Worm (Caenorhabditis elegans) whole organism, L4 larva: Measurements from ENCODE around the gene C01G5.4.

ENCODE experiments used
- F44E2.7 ChIP-seq: fragments of 200-800 bp; sonication (Bioruptor generic); IDR thresholded peaks from 2 replicates; pipeline ENCODE4 v2.1.2; 2022; ENCODE audit warnings: missing genetic modification characterization, missing compliant biosample characterization
- R02D3.7 ChIP-seq: fragments of 150-350 bp; sonication (generic microtip); optimal IDR thresholded peaks from 3 replicates; lab custom pipeline; 2014; ENCODE audit warnings: missing biosample characterization, missing genetic modification characterization
- Y105C5A.15 ChIP-seq: fragments of 200-800 bp; sonication (Bioruptor generic); IDR thresholded peaks from 2 replicates; pipeline ENCODE4 v1.3.6; 2022; ENCODE audit warnings: missing genetic modification characterization, missing compliant biosample characterization
- Y75B8A.6 ChIP-seq: fragments of 200-800 bp; sonication (Bioruptor generic); IDR thresholded peaks from 2 replicates; pipeline ENCODE4 v1.3.6; 2022; ENCODE audit warnings: missing genetic modification reagents, missing genetic modification characterization, missing compliant biosample characterization
- aly-2 ChIP-seq: sonication (generic microtip); optimal IDR thresholded peaks from 2 replicates; lab custom pipeline; 2018; ENCODE audit warnings: missing biosample characterization, missing genetic modification characterization
- ama-1 ChIP-seq: fragments of 150-350 bp; optimal IDR thresholded peaks from 2 replicates; lab custom pipeline; 2014; ENCODE audit warnings: inconsistent platforms, mixed read lengths
- attf-4 ChIP-seq: sonication (generic microtip); optimal IDR thresholded peaks from 3 replicates; lab custom pipeline; 2017; ENCODE audit warnings: missing biosample characterization, missing genetic modification characterization
- ceh-20 ChIP-seq: fragments of 200-800 bp; sonication (Bioruptor generic); IDR thresholded peaks from 2 replicates; pipeline ENCODE4 v1.3.6; 2022; ENCODE audit warnings: missing genetic modification reagents, missing genetic modification characterization, missing compliant biosample characterization
- ceh-32 ChIP-seq: sonication (generic microtip); optimal IDR thresholded peaks from 2 replicates; lab custom pipeline; 2016; ENCODE audit warnings: mild to moderate bottlenecking, missing genetic modification characterization, missing compliant biosample characterization; ENCODE audit not compliant: poor library complexity
- ceh-62 ChIP-seq: sonication (generic microtip); optimal IDR thresholded peaks from 2 replicates; lab custom pipeline; 2017; ENCODE audit warnings: missing biosample characterization, missing genetic modification characterization
- daf-12 ChIP-seq: fragments of 150-350 bp; optimal IDR thresholded peaks from 2 replicates; lab custom pipeline; 2014; ENCODE audit warnings: missing biosample characterization, missing genetic modification reagents, missing genetic modification characterization
- daf-19 ChIP-seq: fragments of 200-800 bp; sonication (Bioruptor generic); conservative IDR thresholded peaks from 2 replicates; pipeline ENCODE4 v1.3.6; 2022; ENCODE audit warnings: missing genetic modification characterization, missing compliant biosample characterization
- daf-8 ChIP-seq: fragments of 200-800 bp; sonication (Bioruptor generic); IDR thresholded peaks from 2 replicates; pipeline ENCODE4 v1.3.6; 2022; ENCODE audit warnings: missing genetic modification characterization, missing compliant biosample characterization
- dmd-8 ChIP-seq: fragments of 200-800 bp; sonication (Bioruptor generic); IDR thresholded peaks from 2 replicates; pipeline ENCODE4 v1.3.6; 2022; ENCODE audit warnings: missing genetic modification characterization, missing compliant biosample characterization
- dve-1 ChIP-seq: sonication (generic microtip); optimal IDR thresholded peaks from 2 replicates; lab custom pipeline; 2017; ENCODE audit warnings: antibody characterized with exemption, mild to moderate bottlenecking, missing genetic modification characterization, missing compliant biosample characterization; ENCODE audit not compliant: insufficient read depth
- egl-43 ChIP-seq: fragments of 200-800 bp; sonication (Bioruptor generic); IDR thresholded peaks from 2 replicates; pipeline ENCODE4 v1.3.6; 2022; ENCODE audit warnings: missing genetic modification reagents, missing genetic modification characterization, missing compliant biosample characterization
- hif-1 ChIP-seq, 2 experiments: sonication (generic microtip); optimal IDR thresholded peaks; 2 replicates each; lab custom pipeline; 2016 to 2017; ENCODE audit warnings: missing compliant biosample characterization in 2 of 2, missing genetic modification characterization in 2 of 2, missing genetic modification reagents in 2 of 2, missing genotype in 2 of 2, mild to moderate bottlenecking in 1 of 2
- jun-1 ChIP-seq: fragments of 150-350 bp; optimal IDR thresholded peaks from 2 replicates; lab custom pipeline; 2014; ENCODE audit warnings: missing biosample characterization, missing genetic modification reagents, missing genetic modification characterization
- lim-7 ChIP-seq: fragments of 200-800 bp; sonication (Bioruptor generic); IDR thresholded peaks from 2 replicates; pipeline ENCODE4 v1.3.6; 2022; ENCODE audit warnings: missing genetic modification characterization, missing compliant biosample characterization
- lin-1 ChIP-seq: fragments of 200-800 bp; sonication (Bioruptor generic); IDR thresholded peaks from 2 replicates; pipeline ENCODE4 v1.3.6; 2022; ENCODE audit warnings: missing genetic modification reagents, missing genetic modification characterization, missing compliant biosample characterization
- lin-39 ChIP-seq: fragments of 150-350 bp; optimal IDR thresholded peaks from 2 replicates; lab custom pipeline; 2014; ENCODE audit warnings: missing biosample characterization, missing genetic modification reagents, missing genetic modification characterization
- mdl-1 ChIP-seq, 2 experiments: fragments of 150-350 bp in 1 of 2; sonication (generic microtip) in 1 of 2; optimal IDR thresholded peaks; 2 replicates each; lab custom pipeline; 2014 to 2017; ENCODE audit warnings: missing biosample characterization in 2 of 2, missing genetic modification characterization in 2 of 2
- mep-1 ChIP-seq: fragments of 150-350 bp; sonication (generic microtip); optimal IDR thresholded peaks from 3 replicates; lab custom pipeline; 2014; ENCODE audit warnings: missing biosample characterization, missing genetic modification characterization
- mxl-2 ChIP-seq: fragments of 200-800 bp; sonication (Bioruptor generic); conservative IDR thresholded peaks from 2 replicates; pipeline ENCODE4 v1.3.6; 2022; ENCODE audit warnings: missing genetic modification reagents, missing genetic modification characterization, missing compliant biosample characterization
- nhr-10 ChIP-seq: fragments of 150-350 bp; optimal IDR thresholded peaks from 2 replicates; lab custom pipeline; 2014; ENCODE audit warnings: missing biosample characterization, missing genetic modification characterization
- nhr-25 ChIP-seq: sonication (generic microtip); optimal IDR thresholded peaks from 2 replicates; lab custom pipeline; 2017; ENCODE audit warnings: missing genetic modification characterization, mild to moderate bottlenecking, missing compliant biosample characterization, antibody characterized with exemption, moderate library complexity, borderline replicate concordance; ENCODE audit not compliant: insufficient read depth
- nhr-6 ChIP-seq: fragments of 150-350 bp; optimal IDR thresholded peaks from 2 replicates; lab custom pipeline; 2014; ENCODE audit warnings: missing biosample characterization, missing genetic modification characterization
- nhr-77 ChIP-seq: fragments of 150-350 bp; optimal IDR thresholded peaks from 2 replicates; lab custom pipeline; 2014; ENCODE audit warnings: missing biosample characterization, missing genetic modification characterization
- sdz-12 ChIP-seq: fragments of 200-800 bp; sonication (Bioruptor generic); optimal IDR thresholded peaks from 2 replicates; lab custom pipeline; 2018; ENCODE audit warnings: mild to moderate bottlenecking, missing genetic modification characterization, missing compliant biosample characterization
- set-16 ChIP-seq: fragments of 200-800 bp; sonication (Bioruptor generic); IDR thresholded peaks from 2 replicates; pipeline ENCODE4 v1.3.6; 2022; ENCODE audit warnings: missing genetic modification reagents, missing genetic modification characterization, missing compliant biosample characterization
- skn-1 ChIP-seq: fragments of 150-350 bp; optimal IDR thresholded peaks from 2 replicates; lab custom pipeline; 2014; ENCODE audit warnings: missing biosample characterization, missing genetic modification characterization
- snpc-1.2 ChIP-seq: fragments of 200-800 bp; sonication (Bioruptor generic); IDR thresholded peaks from 2 replicates; pipeline ENCODE4 v1.3.6; 2022; ENCODE audit warnings: missing genetic modification reagents, missing genetic modification characterization, missing compliant biosample characterization
- snpc-4 ChIP-seq: fragments of 150-350 bp; optimal IDR thresholded peaks from 2 replicates; lab custom pipeline; 2014; ENCODE audit warnings: missing biosample characterization, missing genetic modification characterization
- spr-1 ChIP-seq: sonication (generic microtip); optimal IDR thresholded peaks from 2 replicates; lab custom pipeline; 2016; ENCODE audit warnings: mild to moderate bottlenecking, missing genetic modification characterization, missing compliant biosample characterization
- unc-62 ChIP-seq, 3 experiments: fragments of 150-350 bp in 1 of 3; sonication (generic microtip); optimal IDR thresholded peaks in 2 of 3; peaks in 1 of 3; 1 replicate in 1 of 3; 2 replicates in 2 of 3; lab custom pipeline; 2014 to 2017; ENCODE audit warnings: missing biosample characterization in 3 of 3, missing genetic modification characterization in 3 of 3, missing genetic modification reagents in 3 of 3, missing genotype in 1 of 3
- zag-1 ChIP-seq: fragments of 150-350 bp; optimal IDR thresholded peaks from 2 replicates; lab custom pipeline; 2014; ENCODE audit warnings: missing biosample characterization, missing genetic modification characterization
- zfp-2 ChIP-seq: sonication (generic microtip); optimal IDR thresholded peaks from 2 replicates; lab custom pipeline; 2016; ENCODE audit warnings: mild to moderate bottlenecking, missing genetic modification characterization, missing compliant biosample characterization
- zip-2 ChIP-seq: fragments of 150-350 bp; optimal IDR thresholded peaks from 2 replicates; lab custom pipeline; 2014; ENCODE audit warnings: missing biosample characterization, missing genetic modification characterization
- ztf-11 ChIP-seq: fragments of 150-350 bp; optimal IDR thresholded peaks from 2 replicates; lab custom pipeline; 2014; ENCODE audit warnings: missing biosample characterization, missing genetic modification characterization
- ztf-7 ChIP-seq: fragments of 150-350 bp; optimal IDR thresholded peaks from 2 replicates; lab custom pipeline; 2014; ENCODE audit warnings: missing biosample characterization, missing genetic modification characterization

C01G5.4 gene

DNA sequence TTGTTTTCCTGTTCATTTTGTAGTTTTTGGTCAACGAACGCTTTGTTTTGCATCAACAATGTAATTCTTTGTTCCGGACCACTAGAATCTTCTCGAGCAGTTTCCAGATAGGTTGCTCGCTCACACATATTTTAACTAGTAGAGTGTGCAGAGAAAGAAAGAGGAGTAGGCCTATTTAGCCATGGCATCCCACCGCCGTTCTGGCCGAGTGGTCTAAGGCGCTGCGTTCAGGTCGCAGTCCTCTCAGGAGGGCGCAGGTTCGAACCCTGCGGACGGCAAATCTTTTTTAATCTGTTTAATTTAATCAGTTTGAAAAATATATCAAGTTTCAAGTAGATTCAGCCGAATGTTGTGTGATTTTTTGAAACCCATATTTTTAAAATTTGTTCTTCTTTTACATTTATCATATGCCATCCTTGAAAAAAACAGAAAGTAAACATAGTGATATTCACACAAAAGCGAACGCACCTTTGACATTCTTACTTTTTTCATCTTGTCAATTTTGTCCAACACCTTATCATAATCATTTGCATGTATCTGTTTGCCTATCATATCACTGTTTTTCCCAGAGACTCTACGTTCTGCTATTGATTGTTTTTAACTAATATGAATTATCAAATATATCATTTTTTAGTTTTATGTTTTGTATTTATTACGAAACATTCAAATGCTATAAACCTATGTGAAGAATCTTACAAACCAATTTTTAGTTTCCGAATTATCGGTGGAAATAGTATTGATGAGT, 25.2 kb downstream of the C01G5.4 start, which contains the start of gene try-3 (continued):
- no peak for TF ChIP-seq jun-1
- peak; percentile 71; the same call in 1 of the 2 replicates for TF ChIP-seq Y75B8A.6 (GFP tag; lab: Robert Waterston, UW)
- no peak for TF ChIP-seq nhr-6
- no peak for TF ChIP-seq R02D3.7 (tag; lab: Kevin White, UChicago)
- peak; percentile 87 for TF ChIP-seq Y105C5A.15 (GFP tag; lab: Robert Waterston, UW)
- TF ChIP-seq ztf-11 (tag; lab: Kevin White, UChicago), result no peak
- 0 out of 2 replicates have a peak, but pooled peaks have one; percentile 15 for TF ChIP-seq daf-8
- TF ChIP-seq F44E2.7 (GFP tag; lab: Robert Waterston, UW), result peak; percentile 60; the same call in 1 of the 2 replicates
- TF ChIP-seq, all 104 proteins: peak for 63

DNA sequence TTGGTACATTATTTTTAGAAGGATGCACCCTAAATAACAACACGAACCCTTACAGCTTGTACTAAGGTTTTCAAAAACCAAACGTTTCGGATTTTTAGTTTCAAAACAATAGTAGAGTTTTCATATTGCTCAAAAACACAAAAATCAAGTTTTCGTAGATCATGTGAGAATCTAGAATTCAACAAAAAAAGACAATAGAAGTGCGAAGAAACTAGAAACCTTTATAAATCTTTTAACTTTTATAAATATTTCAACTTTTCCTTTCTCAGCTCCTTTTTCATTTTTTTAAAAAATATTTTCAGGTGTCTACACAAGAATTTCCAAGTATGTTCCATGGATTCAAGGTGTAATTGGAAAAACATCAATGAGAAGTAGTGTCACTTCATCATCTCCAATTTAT, 28.9 kb downstream of the C01G5.4 start, which contains the start of gene best-9:
Gene best-9 (plus strand): TSS at position 301 of the 400 bp plus-strand sequence.
- no peak for TF ChIP-seq aly-2
- TF ChIP-seq ztf-7 (tag; lab: Kevin White, UChicago), result no peak
- no peak for TF ChIP-seq sdz-12 (GFP tag; lab: Kevin White, UChicago)
- no peak for TF ChIP-seq daf-19 (GFP tag; lab: Robert Waterston, UW)
- TF ChIP-seq snpc-4 (tag; lab: Kevin White, UChicago), result no peak
- no peak for TF ChIP-seq nhr-25
- no peak for TF ChIP-seq daf-12 (tag; lab: Kevin White, UChicago)
- TF ChIP-seq zip-2 (tag; lab: Kevin White, UChicago), result no peak
- no peak for TF ChIP-seq ceh-32
- no peak for TF ChIP-seq skn-1 (tag; lab: Kevin White, UChicago)
- TF ChIP-seq set-16 (GFP tag; lab: Robert Waterston, UW), result no peak
- no peak for TF ChIP-seq zfp-2
- no peak for TF ChIP-seq lim-7
- no peak for TF ChIP-seq dmd-8
- TF ChIP-seq mxl-2 (GFP tag; lab: Robert Waterston, UW), result no peak
- TF ChIP-seq spr-1 (tag; lab: Kevin White, UChicago), result no peak
- TF ChIP-seq mep-1 (tag; lab: Kevin White, UChicago), result no peak
- TF ChIP-seq mdl-1 (tag; optimal IDR thresholded peaks at IDR 0.05; lab: Kevin White, UChicago), result no peak

DNA sequence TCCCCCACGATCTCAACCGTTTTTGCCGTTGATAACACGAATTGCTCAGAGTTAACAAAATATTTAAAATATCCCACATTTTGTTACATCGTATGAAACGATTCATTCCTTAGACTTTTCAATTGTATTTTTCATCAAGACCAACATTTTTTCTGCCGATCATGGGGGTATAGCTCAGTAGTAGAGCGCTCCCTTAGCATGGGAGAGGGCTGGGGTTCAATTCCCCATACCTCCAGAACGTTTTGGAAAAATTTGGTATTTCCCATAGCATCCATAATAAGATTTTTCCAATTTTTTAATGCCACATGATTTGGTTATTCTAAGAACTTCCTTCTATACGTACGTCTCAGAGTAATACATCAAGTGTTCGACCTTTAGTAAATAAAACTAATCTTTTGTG, 30.5 kb downstream of the C01G5.4 start:
- TF ChIP-seq daf-12 (tag; lab: Kevin White, UChicago), result no peak
- peak in 1 of 2 experiments; percentile 50 for TF ChIP-seq unc-62 (GFP tag; optimal IDR thresholded peaks at IDR 0.05 in 1 of 2; lab: Kevin White, UChicago)
- no peak for TF ChIP-seq unc-62 (tag; optimal IDR thresholded peaks at IDR 0.05; lab: Kevin White, UChicago)
- 0 out of 2 replicates have a peak, but pooled peaks have one; percentile 62 for TF ChIP-seq snpc-1.2

- TF ChIP-seq hif-1 (tag; optimal IDR thresholded peaks at IDR 0.05; lab: Kevin White, UChicago), result no peak
- no peak for TF ChIP-seq ceh-20 (GFP tag; lab: Robert Waterston, UW)
- no peak for TF ChIP-seq lin-39 (tag; lab: Kevin White, UChicago)
- TF ChIP-seq attf-4 (tag; lab: Kevin White, UChicago), result no peak
- TF ChIP-seq zip-2 (tag; lab: Kevin White, UChicago), result no peak
- TF ChIP-seq nhr-77 (tag; lab: Kevin White, UChicago), result no peak
- no peak for TF ChIP-seq nhr-10
- TF ChIP-seq ceh-62 (tag; lab: Kevin White, UChicago), result no peak
- TF ChIP-seq egl-43 (GFP tag; lab: Robert Waterston, UW), result no peak
- TF ChIP-seq lin-1 (GFP tag; lab: Robert Waterston, UW), result no peak
- TF ChIP-seq aly-2, result no peak
- no peak for TF ChIP-seq set-16 (GFP tag; lab: Robert Waterston, UW)
- no peak for TF ChIP-seq zag-1 (tag; lab: Kevin White, UChicago)
- no peak for TF ChIP-seq Y75B8A.6 (GFP tag; lab: Robert Waterston, UW)
- no peak for TF ChIP-seq dve-1 (tag; lab: Kevin White, UChicago)
- TF ChIP-seq ama-1 (lab: Kevin White, UChicago), result no peak
- TF ChIP-seq, all 104 proteins: peak for 0
Observed at ce11 chrIV:6565605-6566004, 34.1 kb downstream of the C01G5.4 start.
